Worm (Caenorhabditis elegans): Measurements from ENCODE around the gene Y51A2A.5.

The Y51A2A.5 gene

DNA sequence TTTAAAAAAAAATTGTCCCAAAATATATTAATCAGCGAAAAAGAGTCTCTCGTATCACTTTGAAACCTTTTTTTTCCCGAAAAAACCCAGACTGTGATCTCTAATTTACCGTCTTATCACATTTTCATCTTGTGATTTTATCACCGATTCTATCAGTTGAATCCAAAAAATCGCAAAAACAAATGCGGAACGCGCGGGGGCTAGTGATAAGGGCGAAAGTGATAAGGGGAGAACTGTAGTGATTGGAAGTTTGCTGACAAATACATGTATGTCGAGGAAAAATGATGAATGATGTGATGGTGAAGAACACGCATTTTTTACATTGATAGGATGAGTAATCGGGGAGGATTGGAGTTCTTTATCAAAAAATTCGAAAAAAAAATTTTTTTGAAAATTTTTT, 47.5 kb downstream of the Y51A2A.5 start (continued):
- TF ChIP-seq let-607 (tag; optimal IDR thresholded peaks at IDR 0.05) (peak; percentile 22 to 76), mxl-1 (tag; optimal IDR thresholded peaks at IDR 0.05) (no peak)

ce11 chrV:18350046-18350445, 51.4 kb downstream of the Y51A2A.5 start, which contains the start of gene C08E8.3:
TSS of gene C08E8.3 (plus strand) at chrV:18350129.
- TF ChIP-seq ceh-91 (GFP tag; IDR thresholded peaks at IDR 0.05) (no peak), nfyb-1 (GFP tag; IDR thresholded peaks at IDR 0.05) (0 out of 2 replicates have a peak, but pooled peaks have one; percentile 10), ztf-22 (GFP tag; optimal IDR thresholded peaks at IDR 0.05) (no peak), ama-1 (optimal IDR thresholded peaks at IDR 0.05) (no peak), ama-1 (GFP tag; optimal IDR thresholded peaks at IDR 0.05) (no peak), madf-8 (GFP tag; conservative IDR thresholded peaks at IDR 0.05) (no peak)
